Worm (Caenorhabditis elegans) whole organism, L1 larva: ENCODE results near the gene atg-18.

Source experiments
- ama-1 ChIP-seq: fragments of 150-350 bp; optimal IDR thresholded peaks from 2 replicates; lab custom pipeline; 2014
- dpl-1 ChIP-seq, 3 experiments: fragments of 150-350 bp in 2 of 3; sonication (generic microtip) in 1 of 3; optimal IDR thresholded peaks; 2 replicates each; lab custom pipeline; 2014 to 2017; ENCODE audit warnings: missing biosample characterization in 3 of 3, missing genetic modification characterization in 3 of 3, missing genetic modification reagents in 3 of 3
- irx-1 ChIP-seq: sonication (generic microtip); optimal IDR thresholded peaks from 2 replicates; lab custom pipeline; 2016; ENCODE audit warnings: missing genetic modification characterization, missing compliant biosample characterization
- lin-39 ChIP-seq: fragments of 150-350 bp; optimal IDR thresholded peaks from 2 replicates; lab custom pipeline; 2014; ENCODE audit warnings: missing biosample characterization, missing genetic modification reagents, missing genetic modification characterization
- lsy-2 ChIP-seq, 2 experiments: fragments of 150-350 bp; optimal IDR thresholded peaks; 2 replicates each; lab custom pipeline; 2014; ENCODE audit warnings: missing biosample characterization in 2 of 2, missing genetic modification characterization in 2 of 2
- nhr-237 ChIP-seq: fragments of 150-350 bp; optimal IDR thresholded peaks from 2 replicates; lab custom pipeline; 2014; ENCODE audit warnings: missing biosample characterization, missing genetic modification characterization
- nhr-76 ChIP-seq: sonication (generic microtip); optimal IDR thresholded peaks from 2 replicates; lab custom pipeline; 2017; ENCODE audit warnings: missing biosample characterization, missing genetic modification characterization
- nhr-90 ChIP-seq: sonication (generic microtip); optimal IDR thresholded peaks from 2 replicates; lab custom pipeline; 2016; ENCODE audit warnings: mild to moderate bottlenecking, missing genetic modification characterization, missing compliant biosample characterization; ENCODE audit not compliant: poor library complexity
- unc-62 ChIP-seq: fragments of 150-350 bp; optimal IDR thresholded peaks from 2 replicates; lab custom pipeline; 2014; ENCODE audit warnings: missing biosample characterization, missing genetic modification reagents, missing genetic modification characterization
- zag-1 ChIP-seq: fragments of 150-350 bp; optimal IDR thresholded peaks from 2 replicates; lab custom pipeline; 2014; ENCODE audit warnings: missing biosample characterization, missing genetic modification characterization

ce11 chrV:8643093-8643492, 12.0 kb upstream of the atg-18 start, which contains the start of gene asp-13:
- TF ChIP-seq unc-62 (GFP tag; lab: Kevin White, UChicago) (no peak), lsy-2 (tag; optimal IDR thresholded peaks at IDR 0.05; lab: Kevin White, UChicago) (no peak), zag-1 (no peak), irx-1 (tag; lab: Kevin White, UChicago) (no peak), ama-1 (lab: Kevin White, UChicago) (no peak), nhr-90 (tag; lab: Kevin White, UChicago) (no peak), nhr-237 (tag; lab: Kevin White, UChicago) (no peak), lin-39 (tag; lab: Kevin White, UChicago) (no peak), nhr-76 (tag; lab: Kevin White, UChicago) (no peak), dpl-1 (GFP tag; optimal IDR thresholded peaks at IDR 0.05; lab: Kevin White, UChicago) (no peak)
